Worm (Caenorhabditis elegans) whole organism, L3 larva: ENCODE data around the gene ZK353.2.

Source experiments
- ZK546.5 ChIP-seq: sonication (generic microtip); optimal IDR thresholded peaks from 2 replicates; lab custom pipeline; 2017; ENCODE audit warnings: missing biosample characterization, missing genetic modification characterization
- elt-3 ChIP-seq, 3 experiments: fragments of 150-350 bp in 1 of 3; sonication (generic microtip) in 2 of 3; optimal IDR thresholded peaks; 2 replicates in 2 of 3; 4 replicates in 1 of 3; lab custom pipeline; 2014 to 2017; ENCODE audit warnings: missing biosample characterization in 3 of 3, missing genetic modification characterization in 3 of 3
- nhr-11 ChIP-seq: fragments of 150-350 bp; optimal IDR thresholded peaks from 2 replicates; lab custom pipeline; 2014; ENCODE audit warnings: missing biosample characterization, missing genetic modification characterization
- nhr-28 ChIP-seq: fragments of 150-350 bp; optimal IDR thresholded peaks from 2 replicates; lab custom pipeline; 2014; ENCODE audit warnings: missing biosample characterization, missing genetic modification characterization
- sea-2 ChIP-seq: fragments of 150-350 bp; sonication (generic microtip); optimal IDR thresholded peaks from 4 replicates; lab custom pipeline; 2014; ENCODE audit warnings: missing biosample characterization, missing genetic modification reagents, missing genetic modification characterization
- snpc-4 ChIP-seq: fragments of 150-350 bp; optimal IDR thresholded peaks from 2 replicates; lab custom pipeline; 2014; ENCODE audit warnings: missing biosample characterization, missing genetic modification characterization
- tbx-2 ChIP-seq: sonication (generic microtip); optimal IDR thresholded peaks from 2 replicates; lab custom pipeline; 2016; ENCODE audit warnings: mild to moderate bottlenecking, missing genetic modification characterization, missing compliant biosample characterization
- unc-62 ChIP-seq: fragments of 150-350 bp; sonication (generic microtip); optimal IDR thresholded peaks from 4 replicates; lab custom pipeline; 2014; ENCODE audit warnings: missing biosample characterization, missing genetic modification reagents, missing genetic modification characterization
- ztf-4 ChIP-seq: fragments of 150-350 bp; optimal IDR thresholded peaks from 2 replicates; lab custom pipeline; 2014; ENCODE audit warnings: missing biosample characterization, missing genetic modification characterization

- TF ChIP-seq nhr-11 (tag; lab: Kevin White, UChicago), result no peak
- TF ChIP-seq snpc-4 (tag; lab: Kevin White, UChicago), result no peak
- no peak for TF ChIP-seq ztf-4 (tag; lab: Kevin White, UChicago)
- no peak for TF ChIP-seq unc-62
- TF ChIP-seq ZK546.5 (tag; lab: Kevin White, UChicago), result no peak
- no peak for TF ChIP-seq sea-2 (GFP tag; lab: Kevin White, UChicago)
- TF ChIP-seq tbx-2 (tag; lab: Kevin White, UChicago), result no peak
- TF ChIP-seq elt-3 (tag; optimal IDR thresholded peaks at IDR 0.05; lab: Kevin White, UChicago), result no peak
- TF ChIP-seq nhr-28 (tag; lab: Kevin White, UChicago), result no peak
Observed at ce11 chrIII:8389539-8389938, 9.0 kb upstream of the ZK353.2 start, which contains the start of gene ZK353.4.
